Fruit fly (Drosophila melanogaster): ENCODE measurements around the gene Reps.
A peak's percentile ranks its signal among the peaks of the same experiment; 100 is the strongest.

Gene Reps

DNA sequence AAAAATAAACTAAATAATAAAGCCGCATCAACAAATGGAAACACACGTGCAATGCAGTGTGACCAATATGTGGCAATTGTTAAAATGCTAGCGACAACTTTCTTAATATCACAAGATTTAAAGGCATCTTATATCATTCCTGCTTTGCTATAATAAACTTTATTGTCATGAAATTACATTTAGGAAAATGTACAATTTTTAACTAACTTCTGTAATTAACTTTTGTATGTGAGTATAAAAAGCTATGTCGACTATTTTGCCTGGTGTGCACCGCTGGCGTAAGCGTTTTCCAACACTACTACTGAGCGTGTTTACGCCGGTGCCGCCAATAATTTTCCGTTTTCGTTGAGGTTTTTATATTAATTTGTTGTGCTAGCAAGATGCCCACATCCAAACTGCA, 17.1 kb upstream of the Reps start, which contains the start of the genes Csl4 and Nup160 (continued):
- TF ChIP-seq p53 (GFP tag; optimal IDR thresholded peaks at IDR 0.05) (peak; percentile 71), ac (GFP tag; optimal IDR thresholded peaks at IDR 0.05) (no peak), CG7786 (GFP tag; optimal IDR thresholded peaks at IDR 0.05) (peak; percentile 88), CG9437 (GFP tag; optimal IDR thresholded peaks at IDR 0.05) (peak; percentile 51), tio (GFP tag; optimal IDR thresholded peaks at IDR 0.05) (no peak), Taf1 (GFP tag; IDR thresholded peaks at IDR 0.05) (peak; percentile 55; the same call in 1 of the 2 replicates), abd-A (tag; optimal IDR thresholded peaks at IDR 0.05) (no peak), CG8359 (GFP tag; optimal IDR thresholded peaks at IDR 0.05; ENCODE audit: borderline replicate concordance) (no peak), CG10543 (GFP tag; optimal IDR thresholded peaks at IDR 0.05) (peak; percentile 36), CG10267 (tag; optimal IDR thresholded peaks at IDR 0.05) (peak; percentile 97), Sox100B (GFP tag; optimal IDR thresholded peaks at IDR 0.05) (no peak), CG18599 (GFP tag; optimal IDR thresholded peaks at IDR 0.05) (peak; percentile 76), CG34224 (GFP tag; IDR thresholded peaks at IDR 0.05; ENCODE audit: partially characterized antibody) (peak; percentile 34; the same call in 1 of the 3 replicates), CG32767 (GFP tag; IDR thresholded peaks at IDR 0.05) (no peak), NC2β (GFP tag; optimal IDR thresholded peaks at IDR 0.05) (peak; percentile 76), gem (tag; optimal IDR thresholded peaks at IDR 0.05) (no peak), Elba2 (GFP tag; optimal IDR thresholded peaks at IDR 0.05) (peak; percentile 55), knrl (GFP tag; IDR thresholded peaks at IDR 0.05; ENCODE audit: partially characterized antibody) (peak; percentile 15; the same call in 1 of the 3 replicates), gro (GFP tag; optimal IDR thresholded peaks at IDR 0.05) (peak; percentile 92), ERR (GFP tag; optimal IDR thresholded peaks at IDR 0.05) (peak; percentile 60), sens-2 (GFP tag; IDR thresholded peaks at IDR 0.05) (no peak), gcm (GFP tag; optimal IDR thresholded peaks at IDR 0.05) (no peak), chn (GFP tag; optimal IDR thresholded peaks at IDR 0.05) (peak; percentile 85), Vsx1 (GFP tag; optimal IDR thresholded peaks at IDR 0.05) (no peak), rib (GFP tag; IDR thresholded peaks at IDR 0.05) (peak; percentile 59; the same call in 1 of the 2 replicates), HLH3B (GFP tag; IDR thresholded peaks at IDR 0.05) (peak; percentile 74), CG8290 (GFP tag; optimal IDR thresholded peaks at IDR 0.05) (peak; percentile 63), CG8290 (tag; optimal IDR thresholded peaks at IDR 0.05) (no peak), pita (GFP tag; optimal IDR thresholded peaks at IDR 0.05) (no peak), grn (GFP tag; optimal IDR thresholded peaks at IDR 0.05) (no peak), CG7839 (tag; optimal IDR thresholded peaks at IDR 0.05) (no peak), amos (GFP tag; IDR thresholded peaks at IDR 0.05; ENCODE audit: partially characterized antibody) (no peak), CrebB (tag; optimal IDR thresholded peaks at IDR 0.05) (peak; percentile 65), CG5245 (GFP tag; optimal IDR thresholded peaks at IDR 0.05) (peak; percentile 69), pan (optimal IDR thresholded peaks at IDR 0.05) (no peak), pan (GFP tag; optimal IDR thresholded peaks at IDR 0.05 in 1 of 2, IDR thresholded peaks at IDR 0.05 in 1 of 2) (peak in 1 of 2 experiments; percentile 81), CG31388 (GFP tag; optimal IDR thresholded peaks at IDR 0.05) (peak; percentile 42), CG9609 (GFP tag; optimal IDR thresholded peaks at IDR 0.05) (peak; percentile 85), nerfin-1 (tag; optimal IDR thresholded peaks at IDR 0.05) (no peak), Atf6 (GFP tag; IDR thresholded peaks at IDR 0.05) (peak; percentile 65), pb (GFP tag; optimal IDR thresholded peaks at IDR 0.05) (peak; percentile 55), YL-1 (GFP tag; optimal IDR thresholded peaks at IDR 0.05) (peak; percentile 84), az2 (GFP tag; optimal IDR thresholded peaks at IDR 0.05) (peak; percentile 96), fd102C (GFP tag; optimal IDR thresholded peaks at IDR 0.05) (no peak), Usf (GFP tag; optimal IDR thresholded peaks at IDR 0.05) (no peak), croc (GFP tag; conservative IDR thresholded peaks at IDR 0.05) (peak; percentile 20; the same call in 1 of the 3 replicates), tna (GFP tag; IDR thresholded peaks at IDR 0.05; ENCODE audit: partially characterized antibody) (no peak), CG13296 (GFP tag; optimal IDR thresholded peaks at IDR 0.05) (peak; percentile 60), toy (GFP tag; IDR thresholded peaks at IDR 0.05) (0 out of 2 replicates have a peak, but pooled peaks have one; percentile 33), Neu2 (GFP tag; optimal IDR thresholded peaks at IDR 0.05; ENCODE audit: borderline replicate concordance) (no peak), ash1 (GFP tag; optimal IDR thresholded peaks at IDR 0.05) (no peak)

Data from whole organism, embryonic.